Fruit fly (Drosophila melanogaster) whole organism, wandering third instar larva: ENCODE data around the gene CG45075.

Experiments used
- Dfd ChIP-seq: fragments of >200 bp; optimal IDR thresholded peaks from 2 replicates; lab custom pipeline; 2017; ENCODE audit warnings: missing biosample characterization, missing genetic modification characterization
- GATAd ChIP-seq: sonication (Bioruptor generic); optimal IDR thresholded peaks from 2 replicates; lab custom pipeline; 2016; ENCODE audit warnings: missing biosample characterization, missing genetic modification characterization
- fru ChIP-seq: fragments of 200-800 bp; sonication (Bioruptor generic); optimal IDR thresholded peaks from 3 replicates; lab custom pipeline; 2016; ENCODE audit warnings: missing biosample characterization, mild to moderate bottlenecking, missing genetic modification characterization

DNA sequence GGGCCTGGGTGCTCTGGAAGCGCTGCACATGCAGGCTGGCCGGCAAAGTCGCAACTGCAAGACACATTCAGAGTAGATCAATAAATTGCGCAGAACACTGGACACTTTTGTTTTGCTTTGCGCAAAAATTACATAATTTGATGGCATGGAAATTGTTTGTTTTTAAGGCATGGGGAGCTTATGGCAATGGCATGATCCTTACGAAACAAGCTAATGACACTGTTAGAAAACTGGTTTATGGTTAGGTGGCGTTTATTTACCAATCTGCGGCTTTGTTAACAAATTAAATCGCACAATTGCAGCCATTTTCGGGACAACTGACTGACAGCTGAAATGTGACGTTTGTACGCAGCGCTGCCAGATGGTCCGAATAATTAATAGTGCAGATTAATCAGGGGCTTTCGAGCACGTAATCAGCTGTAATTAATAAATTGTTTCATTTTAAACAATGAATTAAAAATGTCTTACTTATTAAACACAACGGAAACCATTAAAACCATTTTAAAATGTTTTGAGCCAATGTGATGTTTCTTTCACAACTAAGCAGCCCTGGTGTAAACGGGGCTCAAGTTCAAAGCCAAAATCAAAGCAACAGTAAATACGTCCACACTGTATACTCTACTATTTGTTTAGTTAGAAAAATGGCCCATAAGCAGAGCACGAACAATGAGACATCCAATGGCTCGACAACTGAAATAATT is 28.7 kb upstream of the CG45075 start, which contains the start of the genes ND-51 and CG13994:
- TF ChIP-seq fru (GFP tag; lab: Kevin White, UChicago): peak; percentile 81
- TF ChIP-seq Dfd: no peak
- TF ChIP-seq GATAd (GFP tag; lab: Kevin White, UChicago): no peak
